Fruit fly (Drosophila melanogaster) whole organism, adult: ENCODE data around the gene CG43246.

ENCODE experiments used
- CG11617 ChIP-seq: fragments of 200-800 bp; sonication (Bioruptor generic); optimal IDR thresholded peaks from 2 replicates; lab custom pipeline; 2017; ENCODE audit warnings: mild to moderate bottlenecking, missing biosample characterization, missing genetic modification reagents, missing genetic modification characterization
- Crg-1 ChIP-seq: fragments of 200-800 bp; sonication (Bioruptor generic); optimal IDR thresholded peaks from 2 replicates; lab custom pipeline; 2016; ENCODE audit warnings: missing biosample characterization, missing genetic modification characterization
- bab1 ChIP-seq: fragments of 200-800 bp; sonication (Bioruptor generic); optimal IDR thresholded peaks from 3 replicates; lab custom pipeline; 2019; ENCODE audit warnings: missing biosample characterization, mild to moderate bottlenecking, missing genetic modification characterization, moderate library complexity
- cnc ChIP-seq, 2 experiments: fragments of >200 bp; optimal IDR thresholded peaks; 2 replicates each; lab custom pipeline; 2017
- kay ChIP-seq: fragments of 200-800 bp; sonication (Bioruptor generic); peaks from one replicate; lab custom pipeline; 2016; ENCODE audit warnings: missing biosample characterization, missing genetic modification characterization, borderline replicate concordance
- toe ChIP-seq: fragments of 200-800 bp; sonication (Bioruptor generic); optimal IDR thresholded peaks from 2 replicates; lab custom pipeline; 2016; ENCODE audit warnings: missing biosample characterization, missing genetic modification characterization

DNA sequence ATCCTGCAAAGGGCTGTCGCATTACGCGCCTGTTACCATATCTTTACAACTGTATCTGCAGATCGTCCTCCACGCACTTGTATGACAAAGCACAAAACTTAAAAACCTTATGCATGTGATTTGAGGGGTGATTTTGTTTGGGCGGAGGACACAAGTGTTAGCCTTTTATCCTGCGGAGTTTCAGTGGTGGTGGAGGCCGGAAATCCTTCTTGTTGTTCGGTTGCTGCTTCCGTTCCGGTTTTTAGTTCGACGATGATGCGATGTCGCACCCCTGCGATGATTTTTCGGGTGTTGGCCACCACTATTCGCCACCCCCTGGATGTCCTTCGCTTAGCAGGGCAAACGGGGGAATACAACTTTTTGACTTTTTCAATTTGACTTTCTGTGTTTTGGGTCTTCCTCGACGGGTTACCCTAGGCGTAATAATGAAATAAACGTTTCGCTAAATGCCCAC, 28.7 kb downstream of the CG43246 start:
- TF ChIP-seq cnc (optimal IDR thresholded peaks at IDR 0.05; lab: Kevin White, UChicago), result no peak
- no peak for TF ChIP-seq kay (GFP tag; lab: Kevin White, UChicago)
- no peak for TF ChIP-seq Crg-1
- no peak for TF ChIP-seq bab1 (GFP tag; lab: Kevin White, UChicago)
- TF ChIP-seq CG11617 (GFP tag; lab: Kevin White, UChicago), result no peak
- no peak for TF ChIP-seq toe
